Worm (Caenorhabditis elegans) whole organism, early embryonic: ENCODE measurements around the gene fbxb-58.

Source experiments
- B0310.2 ChIP-seq: sonication (generic microtip); optimal IDR thresholded peaks from 2 replicates; lab custom pipeline; 2016; ENCODE audit warnings: mild to moderate bottlenecking, missing genetic modification characterization, missing compliant biosample characterization
- F13C5.2 ChIP-seq: sonication (generic microtip); optimal IDR thresholded peaks from 2 replicates; lab custom pipeline; 2017; ENCODE audit warnings: mild to moderate bottlenecking, missing genetic modification characterization, inconsistent platforms, missing compliant biosample characterization
- aly-1 ChIP-seq: sonication (generic microtip); optimal IDR thresholded peaks from 2 replicates; lab custom pipeline; 2016; ENCODE audit warnings: missing genetic modification characterization, missing compliant biosample characterization
- ama-1 ChIP-seq: fragments of 150-350 bp; optimal IDR thresholded peaks from 2 replicates; lab custom pipeline; 2014
- ceh-36 ChIP-seq: sonication (generic microtip); optimal IDR thresholded peaks from 2 replicates; lab custom pipeline; 2016; ENCODE audit warnings: missing genetic modification characterization, inconsistent platforms, missing compliant biosample characterization
- hmbx-1 ChIP-seq: sonication (generic microtip); optimal IDR thresholded peaks from 2 replicates; lab custom pipeline; 2016; ENCODE audit warnings: mild to moderate bottlenecking, missing genetic modification characterization, missing compliant biosample characterization
- hmg-4 ChIP-seq: fragments of 200-800 bp; sonication (Bioruptor generic); optimal IDR thresholded peaks from 2 replicates; lab custom pipeline; 2018; ENCODE audit warnings: mild to moderate bottlenecking, missing genetic modification characterization, missing compliant biosample characterization
- pes-1 ChIP-seq: fragments of 200-800 bp; sonication (Bioruptor generic); IDR thresholded peaks from 2 replicates; pipeline ENCODE4 v1.3.6; 2022; ENCODE audit warnings: missing genetic modification reagents, missing genetic modification characterization, missing compliant biosample characterization
- scrt-1 ChIP-seq: fragments of 200-800 bp; sonication (Bioruptor generic); IDR thresholded peaks from 2 replicates; pipeline ENCODE4 v1.3.6; 2022; ENCODE audit warnings: missing genetic modification characterization, missing compliant biosample characterization
- tbx-11 ChIP-seq: fragments of 200-800 bp; sonication (Bioruptor generic); IDR thresholded peaks from 2 replicates; pipeline ENCODE4 v1.3.6; 2022; ENCODE audit warnings: missing genetic modification characterization, missing compliant biosample characterization
- tbx-37 ChIP-seq: fragments of 200-800 bp; sonication (Bioruptor generic); conservative IDR thresholded peaks from 2 replicates; pipeline ENCODE4 v1.3.6; 2022; ENCODE audit warnings: missing genetic modification reagents, missing genetic modification characterization, missing compliant biosample characterization
- tra-4 ChIP-seq: sonication (generic microtip); optimal IDR thresholded peaks from 2 replicates; lab custom pipeline; 2017; ENCODE audit warnings: missing genetic modification characterization, missing compliant biosample characterization

ce11 chrX:1620678-1621449 is 7.1 kb upstream of the fbxb-58 start, which contains the start of gene H11E01.2:
- TF ChIP-seq B0310.2 (tag; lab: Kevin White, UChicago) = no peak
- TF ChIP-seq pes-1 (GFP tag; lab: Robert Waterston, UW) = no peak
- TF ChIP-seq ama-1 = no peak
- TF ChIP-seq hmbx-1 = no peak
- no peak for TF ChIP-seq ceh-36 (tag; lab: Kevin White, UChicago)
- no peak for TF ChIP-seq tbx-37
- no peak for TF ChIP-seq tra-4 (tag; lab: Kevin White, UChicago)
- TF ChIP-seq tbx-11 (GFP tag; lab: Robert Waterston, UW) = no peak
- no peak for TF ChIP-seq aly-1 (tag; lab: Kevin White, UChicago)
- no peak for TF ChIP-seq F13C5.2 (tag; lab: Kevin White, UChicago)
- no peak for TF ChIP-seq scrt-1 (GFP tag; lab: Robert Waterston, UW)
- TF ChIP-seq hmg-4 (GFP tag; lab: Kevin White, UChicago) = no peak
